In genomic region chr3L:17403268-17403667, dm6 we compare ENCODE assay signal across 3 fruit fly cellular contexts.
TF ChIP-seq lines count a peak whose summit lies in the region.

No protein-coding gene starts in this region.

- no peak for TF ChIP-seq CTCF in whole organism, embryonic (GFP tag; optimal IDR thresholded peaks at IDR 0.05; lab: Kevin White, UChicago)

TF ChIP-seq in whole organism, embryonic, 481 proteins besides CTCF, POLR2A, EP300 and RAD21 (continues in another document):
- TF ChIP-seq CG4282 (GFP tag; optimal IDR thresholded peaks at IDR 0.05; lab: Kevin White, UChicago) (no peak), CG14710 (tag; optimal IDR thresholded peaks at IDR 0.05; lab: Kevin White, UChicago) (no peak), nerfin-2 (GFP tag; IDR thresholded peaks at IDR 0.05; lab: Robert Waterston, UW; ENCODE audit: partially characterized antibody) (no peak), Sox100B (GFP tag; optimal IDR thresholded peaks at IDR 0.05; lab: Kevin White, UChicago) (no peak), cato (GFP tag; optimal IDR thresholded peaks at IDR 0.05; lab: Kevin White, UChicago; ENCODE audit: borderline replicate concordance) (no peak), CG16863 (GFP tag; optimal IDR thresholded peaks at IDR 0.05; lab: Kevin White, UChicago) (no peak), slp2 (GFP tag; optimal IDR thresholded peaks at IDR 0.05; lab: Kevin White, UChicago) (no peak), Aef1 (GFP tag; IDR thresholded peaks at IDR 0.05; lab: Robert Waterston, UW) (no peak), CG18764 (GFP tag; optimal IDR thresholded peaks at IDR 0.05; lab: Kevin White, UChicago) (no peak), CG31365 (tag; optimal IDR thresholded peaks at IDR 0.05; lab: Kevin White, UChicago) (no peak), CG3281 (GFP tag; optimal IDR thresholded peaks at IDR 0.05; lab: Kevin White, UChicago) (no peak), HLH4C (GFP tag; IDR thresholded peaks at IDR 0.05; lab: Robert Waterston, UW; ENCODE audit: partially characterized antibody) (peak; percentile 33; the same call in 1 of the 3 replicates), Lim3 (GFP tag; IDR thresholded peaks at IDR 0.05; lab: Robert Waterston, UW) (no peak), Scr (GFP tag; IDR thresholded peaks at IDR 0.05; lab: Robert Waterston, UW; ENCODE audit: partially characterized antibody) (peak; percentile 54), CG8944 (GFP tag; optimal IDR thresholded peaks at IDR 0.05; lab: Kevin White, UChicago) (no peak), hb (GFP tag; IDR thresholded peaks at IDR 0.05; lab: Robert Waterston, UW; ENCODE audit: partially characterized antibody) (0 out of 3 replicates have a peak, but pooled peaks have one; percentile 48), slbo (GFP tag; IDR thresholded peaks at IDR 0.05; lab: Robert Waterston, UW) (no peak), CG12104 (GFP tag; optimal IDR thresholded peaks at IDR 0.05; lab: Kevin White, UChicago) (no peak), trem (tag; optimal IDR thresholded peaks at IDR 0.05; lab: Kevin White, UChicago) (no peak), jumu (GFP tag; optimal IDR thresholded peaks at IDR 0.05; lab: Kevin White, UChicago) (no peak), Abd-B (GFP tag; optimal IDR thresholded peaks at IDR 0.05; lab: Kevin White, UChicago) (no peak), fd64A (GFP tag; optimal IDR thresholded peaks at IDR 0.05; lab: Kevin White, UChicago) (no peak), CG9797 (GFP tag; optimal IDR thresholded peaks at IDR 0.05; lab: Kevin White, UChicago) (no peak), CG13287 (GFP tag; IDR thresholded peaks at IDR 0.05; lab: Robert Waterston, UW; ENCODE audit: partially characterized antibody) (peak; percentile 37; the same call in 1 of the 2 replicates), crol (GFP tag; IDR thresholded peaks at IDR 0.05; lab: Robert Waterston, UW) (peak; percentile 55), chinmo (GFP tag; IDR thresholded peaks at IDR 0.05; lab: Robert Waterston, UW; ENCODE audit: partially characterized antibody) (0 out of 4 replicates have a peak, but pooled peaks have one; percentile 47), vnd (GFP tag; IDR thresholded peaks at IDR 0.05; lab: Robert Waterston, UW; ENCODE audit: partially characterized antibody) (no peak), exex (tag; optimal IDR thresholded peaks at IDR 0.05; lab: Kevin White, UChicago) (no peak)

TF ChIP-seq in whole organism, prepupa, 60 proteins besides CTCF, POLR2A, EP300 and RAD21:
- TF ChIP-seq dsx (GFP tag; optimal IDR thresholded peaks at IDR 0.05; lab: Kevin White, UChicago; ENCODE audit: poor library complexity, severe bottlenecking) (peak; percentile 80), Eip75B (GFP tag; optimal IDR thresholded peaks at IDR 0.05; lab: Kevin White, UChicago) (no peak), CG4318 (GFP tag; optimal IDR thresholded peaks at IDR 0.05; lab: Kevin White, UChicago) (no peak)

TF ChIP-seq in whole organism, pupa, 21 proteins besides CTCF, POLR2A, EP300 and RAD21:
- TF ChIP-seq CG9948 (tag; optimal IDR thresholded peaks at IDR 0.05; lab: Kevin White, UChicago) (no peak), CG4496 (GFP tag; IDR thresholded peaks at IDR 0.05; lab: Robert Waterston, UW) (0 out of 3 replicates have a peak, but pooled peaks have one; percentile 21)
TF ChIP-seq in whole organism, pupa: peak in this region for 1.
